Fruit fly (Drosophila melanogaster): ENCODE data around the gene Or71a.

Gene Or71a

DNA sequence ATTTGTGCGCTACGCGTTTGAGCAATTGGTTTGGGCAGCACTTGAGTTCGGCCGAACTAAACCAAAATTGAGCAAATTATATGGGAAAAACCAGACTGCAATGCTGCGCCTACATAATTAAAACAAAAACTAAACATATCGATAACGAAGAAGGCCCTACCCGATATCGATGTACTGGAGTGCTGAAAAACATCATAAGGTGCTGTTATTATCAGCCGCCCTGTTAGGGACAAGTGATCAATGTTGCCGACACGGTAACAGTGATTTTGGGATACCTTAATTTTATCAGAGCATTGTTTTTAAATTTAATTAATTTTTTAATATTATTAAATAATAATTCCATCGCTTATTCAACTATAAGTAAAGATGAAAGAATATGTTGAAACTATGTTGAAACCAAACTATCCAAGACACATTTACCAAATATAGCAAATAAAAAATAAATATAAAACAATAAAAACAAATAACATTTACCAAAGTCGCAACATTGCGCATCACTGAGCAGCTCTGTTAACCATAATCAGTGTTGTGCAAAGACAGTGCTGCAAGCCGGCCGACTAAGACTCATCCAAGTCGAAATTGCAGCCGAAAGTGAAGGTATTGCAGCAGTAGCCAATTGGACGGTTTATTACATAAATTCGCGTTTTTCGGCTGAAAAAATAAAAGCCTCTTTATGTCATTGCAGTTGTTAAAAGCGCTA lies 16.5 kb upstream of the Or71a start, which contains the start of the genes sstn, Plp and GlyRS (continued):
- TF ChIP-seq CG15269 (tag; optimal IDR thresholded peaks at IDR 0.05) (peak; percentile 33), gsb-n (tag; optimal IDR thresholded peaks at IDR 0.05) (peak; percentile 38), Ptx1 (GFP tag; IDR thresholded peaks at IDR 0.05) (no peak), NfI (GFP tag; optimal IDR thresholded peaks at IDR 0.05) (peak; percentile 57), oc (tag; optimal IDR thresholded peaks at IDR 0.05) (peak; percentile 26), lbe (GFP tag; optimal IDR thresholded peaks at IDR 0.05) (peak; percentile 2), CG13424 (tag; optimal IDR thresholded peaks at IDR 0.05) (peak; percentile 32), CG1602 (GFP tag; optimal IDR thresholded peaks at IDR 0.05) (peak; percentile 26), nerfin-1 (tag; optimal IDR thresholded peaks at IDR 0.05) (no peak), Sox100B (GFP tag; optimal IDR thresholded peaks at IDR 0.05) (peak; percentile 68), tio (GFP tag; optimal IDR thresholded peaks at IDR 0.05) (peak; percentile 2), CG1647 (GFP tag; optimal IDR thresholded peaks at IDR 0.05) (no peak), unc-4 (GFP tag; IDR thresholded peaks at IDR 0.05; ENCODE audit: partially characterized antibody) (peak; percentile 51), exex (tag; optimal IDR thresholded peaks at IDR 0.05) (peak; percentile 21), CG4328 (GFP tag; optimal IDR thresholded peaks at IDR 0.05) (no peak), CG18764 (GFP tag; optimal IDR thresholded peaks at IDR 0.05) (no peak), CG12659 (GFP tag; optimal IDR thresholded peaks at IDR 0.05) (peak; percentile 81), Hr3 (GFP tag; optimal IDR thresholded peaks at IDR 0.05) (peak; percentile 51), mam (GFP tag; optimal IDR thresholded peaks at IDR 0.05) (no peak), CG12155 (GFP tag; optimal IDR thresholded peaks at IDR 0.05) (peak; percentile 31), cas (GFP tag; IDR thresholded peaks at IDR 0.05) (no peak), nom (GFP tag; optimal IDR thresholded peaks at IDR 0.05) (no peak), E2f1 (GFP tag; IDR thresholded peaks at IDR 0.05) (no peak), grn (GFP tag; optimal IDR thresholded peaks at IDR 0.05) (no peak), CG6254 (GFP tag; optimal IDR thresholded peaks at IDR 0.05) (no peak), crc (GFP tag; optimal IDR thresholded peaks at IDR 0.05) (no peak), CG15479 (GFP tag; optimal IDR thresholded peaks at IDR 0.05) (peak; percentile 90), amos (GFP tag; IDR thresholded peaks at IDR 0.05; ENCODE audit: partially characterized antibody) (peak; percentile 61), toy (GFP tag; IDR thresholded peaks at IDR 0.05) (no peak), HLH4C (GFP tag; IDR thresholded peaks at IDR 0.05; ENCODE audit: partially characterized antibody) (peak; percentile 50; the same call in 2 of the 3 replicates), p53 (GFP tag; optimal IDR thresholded peaks at IDR 0.05) (no peak), Sry-δ (GFP tag; optimal IDR thresholded peaks at IDR 0.05) (peak; percentile 6), MESR4 (GFP tag; optimal IDR thresholded peaks at IDR 0.05) (peak; percentile 72), rib (GFP tag; IDR thresholded peaks at IDR 0.05) (no peak), tin (GFP tag; optimal IDR thresholded peaks at IDR 0.05) (peak; percentile 5), YL-1 (GFP tag; optimal IDR thresholded peaks at IDR 0.05) (peak; percentile 42), B-H2 (GFP tag; optimal IDR thresholded peaks at IDR 0.05) (peak; percentile 14), CG17568 (GFP tag; optimal IDR thresholded peaks at IDR 0.05) (no peak), crp (GFP tag; optimal IDR thresholded peaks at IDR 0.05) (peak in 1 of 2 experiments; percentile 33), C15 (GFP tag; IDR thresholded peaks at IDR 0.05) (no peak), CG3995 (GFP tag; optimal IDR thresholded peaks at IDR 0.05) (peak; percentile 98), bsh (GFP tag; optimal IDR thresholded peaks at IDR 0.05) (peak in 1 of 2 experiments; percentile 19), ewg (GFP tag; optimal IDR thresholded peaks at IDR 0.05) (peak; percentile 18), zf30C (GFP tag; optimal IDR thresholded peaks at IDR 0.05) (no peak), Xbp1 (GFP tag; optimal IDR thresholded peaks at IDR 0.05) (peak; percentile 40), kay (GFP tag; optimal IDR thresholded peaks at IDR 0.05) (no peak), fd102C (GFP tag; optimal IDR thresholded peaks at IDR 0.05) (no peak), Med (GFP tag) (peak; percentile 70), ci (GFP tag; IDR thresholded peaks at IDR 0.05) (peak; percentile 55; the same call in 1 of the 3 replicates)
